Worm (Caenorhabditis elegans) whole organism, young adult: ENCODE results near the gene dbl-1.

Experiments used
- B0019.2 ChIP-seq: fragments of 200-800 bp; sonication (Bioruptor generic); conservative IDR thresholded peaks from 2 replicates; pipeline ENCODE4 v1.3.6; 2022; ENCODE audit warnings: missing genetic modification reagents, missing genetic modification characterization, missing compliant biosample characterization
- B0035.1 ChIP-seq: sonication (generic microtip); optimal IDR thresholded peaks from 2 replicates; lab custom pipeline; 2016; ENCODE audit warnings: missing genetic modification characterization, mild to moderate bottlenecking, missing compliant biosample characterization, missing genotype, missing genetic modification reagents
- C06A6.2 ChIP-seq: fragments of 200-800 bp; sonication (Bioruptor generic); conservative IDR thresholded peaks from 2 replicates; pipeline ENCODE4 v1.3.6; 2022; ENCODE audit warnings: missing genetic modification characterization, missing compliant biosample characterization
- D2030.7 ChIP-seq: fragments of 200-800 bp; sonication (Bioruptor generic); IDR thresholded peaks from 2 replicates; pipeline ENCODE4 v1.3.6; 2022; ENCODE audit warnings: missing genetic modification reagents, missing genetic modification characterization, missing compliant biosample characterization
- F23B12.7 ChIP-seq: sonication (generic microtip); optimal IDR thresholded peaks from 2 replicates; lab custom pipeline; 2017; ENCODE audit warnings: missing genetic modification characterization, mild to moderate bottlenecking, missing compliant biosample characterization, antibody characterized with exemption, moderate library complexity; ENCODE audit not compliant: insufficient read depth
- F33H1.4 ChIP-seq: fragments of 200-800 bp; sonication (Bioruptor generic); IDR thresholded peaks from 2 replicates; pipeline ENCODE4 v1.3.6; 2022; ENCODE audit warnings: missing genetic modification reagents, missing genetic modification characterization, missing compliant biosample characterization
- F37B4.10 ChIP-seq: fragments of 200-800 bp; sonication (Bioruptor generic); IDR thresholded peaks from 2 replicates; pipeline ENCODE4 v1.3.6; 2022; ENCODE audit warnings: missing genetic modification characterization, missing compliant biosample characterization
- F49E8.2 ChIP-seq: sonication (generic microtip); optimal IDR thresholded peaks from 3 replicates; lab custom pipeline; 2017; ENCODE audit warnings: missing genetic modification characterization, mild to moderate bottlenecking, missing compliant biosample characterization, antibody characterized with exemption, moderate library complexity; ENCODE audit not compliant: insufficient read depth
- F55B11.4 ChIP-seq: sonication (generic microtip); optimal IDR thresholded peaks from 2 replicates; lab custom pipeline; 2016; ENCODE audit warnings: missing compliant biosample characterization, missing genetic modification characterization, borderline replicate concordance; ENCODE audit not compliant: insufficient read depth
- K11D2.4 ChIP-seq: fragments of 200-800 bp; sonication (Bioruptor generic); IDR thresholded peaks from 2 replicates; pipeline ENCODE4 v1.3.6; 2022; ENCODE audit warnings: missing genetic modification reagents, missing genetic modification characterization, missing compliant biosample characterization
- K12H6.12 ChIP-seq: fragments of 200-800 bp; sonication (Bioruptor generic); optimal IDR thresholded peaks from 2 replicates; lab custom pipeline; 2018; ENCODE audit warnings: mild to moderate bottlenecking, missing genetic modification characterization, missing compliant biosample characterization
- Y67H2A.10 ChIP-seq: fragments of 200-800 bp; sonication (Bioruptor generic); conservative IDR thresholded peaks from 2 replicates; pipeline ENCODE4 v1.3.6; 2022; ENCODE audit warnings: missing genetic modification reagents, missing genetic modification characterization, missing compliant biosample characterization
- ZK185.1 ChIP-seq: sonication (generic microtip); optimal IDR thresholded peaks from 2 replicates; lab custom pipeline; 2016; ENCODE audit warnings: mild to moderate bottlenecking, missing genetic modification characterization, missing compliant biosample characterization; ENCODE audit not compliant: poor library complexity, severe bottlenecking
- athp-1 ChIP-seq: sonication (generic microtip); optimal IDR thresholded peaks from 2 replicates; lab custom pipeline; 2017; ENCODE audit warnings: mild to moderate bottlenecking, missing genetic modification characterization, missing compliant biosample characterization
- attf-3 ChIP-seq: fragments of 200-800 bp; sonication (Bioruptor generic); conservative IDR thresholded peaks from 2 replicates; pipeline ENCODE4 v1.3.6; 2022; ENCODE audit warnings: missing genetic modification reagents, missing genetic modification characterization, missing compliant biosample characterization
- attf-6 ChIP-seq: fragments of 200-800 bp; sonication (Bioruptor generic); IDR thresholded peaks from 2 replicates; pipeline ENCODE4 v1.3.6; 2022; ENCODE audit warnings: missing genetic modification reagents, missing genetic modification characterization, missing compliant biosample characterization
- bed-1 ChIP-seq: fragments of 200-800 bp; sonication (Bioruptor generic); IDR thresholded peaks from 2 replicates; pipeline ENCODE4 v1.3.6; 2022; ENCODE audit warnings: missing genetic modification reagents, missing genetic modification characterization, missing compliant biosample characterization
- cebp-1 ChIP-seq, 2 experiments: fragments of 200-800 bp in 1 of 2; sonication (Bioruptor generic) in 1 of 2; sonication (generic microtip) in 1 of 2; IDR thresholded peaks in 1 of 2; optimal IDR thresholded peaks in 1 of 2; 2 replicates each; pipeline versions ENCODE4 v1.3.6 to Lab custom; 2017 to 2022; ENCODE audit warnings: missing compliant biosample characterization in 2 of 2, missing genetic modification characterization in 2 of 2, mild to moderate bottlenecking in 1 of 2, missing genetic modification reagents in 1 of 2, moderate library complexity in 1 of 2
- ceh-100 ChIP-seq: fragments of 200-800 bp; sonication (Bioruptor generic); IDR thresholded peaks from 2 replicates; pipeline ENCODE4 v1.3.6; 2022; ENCODE audit warnings: missing genetic modification reagents, missing genetic modification characterization, missing compliant biosample characterization
- ceh-40 ChIP-seq: fragments of 200-800 bp; sonication (Bioruptor generic); IDR thresholded peaks from 2 replicates; pipeline ENCODE4 v1.3.6; 2022; ENCODE audit warnings: missing genetic modification characterization, missing compliant biosample characterization
- dox-1 ChIP-seq: fragments of 200-800 bp; sonication (Bioruptor generic); IDR thresholded peaks from 2 replicates; pipeline ENCODE4 v1.3.6; 2022; ENCODE audit warnings: missing genetic modification reagents, missing genetic modification characterization, missing compliant biosample characterization
- dpff-1 ChIP-seq: sonication (generic microtip); optimal IDR thresholded peaks from 2 replicates; lab custom pipeline; 2017; ENCODE audit warnings: mild to moderate bottlenecking, missing genetic modification characterization, missing compliant biosample characterization
- dpl-1 ChIP-seq: fragments of 150-350 bp; optimal IDR thresholded peaks from 2 replicates; lab custom pipeline; 2014; ENCODE audit warnings: missing biosample characterization, missing genetic modification reagents, missing genetic modification characterization
- efl-1 ChIP-seq: fragments of 150-350 bp; optimal IDR thresholded peaks from 2 replicates; lab custom pipeline; 2014; ENCODE audit warnings: missing biosample characterization, missing genetic modification reagents, missing genetic modification characterization
- gei-17 ChIP-seq: fragments of 200-800 bp; sonication (Bioruptor generic); optimal IDR thresholded peaks from 2 replicates; lab custom pipeline; 2018; ENCODE audit warnings: mild to moderate bottlenecking, missing genetic modification characterization, missing compliant biosample characterization
- hmg-1.2 ChIP-seq: fragments of 200-800 bp; sonication (Bioruptor generic); IDR thresholded peaks from 2 replicates; pipeline ENCODE4 v1.3.6; 2022; ENCODE audit warnings: missing genetic modification reagents, missing genetic modification characterization, missing compliant biosample characterization
- hmg-20 ChIP-seq: fragments of 200-800 bp; sonication (Bioruptor generic); IDR thresholded peaks from 2 replicates; pipeline ENCODE4 v1.3.6; 2022; ENCODE audit warnings: missing genetic modification reagents, missing genetic modification characterization, missing compliant biosample characterization
- hrde-1 ChIP-seq: sonication (generic microtip); optimal IDR thresholded peaks from 2 replicates; lab custom pipeline; 2016; ENCODE audit warnings: missing genetic modification characterization, mild to moderate bottlenecking, missing compliant biosample characterization, moderate library complexity, missing genotype, missing genetic modification reagents, borderline replicate concordance
- let-607 ChIP-seq, 2 experiments: fragments of 200-800 bp in 1 of 2; sonication (Bioruptor generic) in 1 of 2; sonication (generic microtip) in 1 of 2; optimal IDR thresholded peaks; 2 replicates each; lab custom pipeline; 2016 to 2018; ENCODE audit warnings: mild to moderate bottlenecking in 2 of 2, missing compliant biosample characterization in 2 of 2, missing genetic modification characterization in 2 of 2, moderate library complexity in 2 of 2, missing genotype in 1 of 2
- lin-35 ChIP-seq, 3 experiments: fragments of 150-350 bp in 2 of 3; sonication (generic microtip) in 1 of 3; optimal IDR thresholded peaks; 2 replicates each; lab custom pipeline; 2014 to 2018; ENCODE audit warnings: missing biosample characterization in 3 of 3, missing genetic modification characterization in 3 of 3, missing genetic modification reagents in 3 of 3
- lin-54 ChIP-seq: fragments of 200-800 bp; sonication (Bioruptor generic); optimal IDR thresholded peaks from 2 replicates; lab custom pipeline; 2018; ENCODE audit warnings: mild to moderate bottlenecking, missing genetic modification characterization, missing compliant biosample characterization
- lir-1 ChIP-seq: fragments of 200-800 bp; sonication (Bioruptor generic); conservative IDR thresholded peaks from 2 replicates; pipeline ENCODE4 v1.3.6; 2022; ENCODE audit warnings: missing genetic modification reagents, missing genetic modification characterization, missing compliant biosample characterization
- lsl-1 ChIP-seq: fragments of 200-800 bp; sonication (Bioruptor generic); optimal IDR thresholded peaks from 2 replicates; lab custom pipeline; 2018; ENCODE audit warnings: mild to moderate bottlenecking, missing genetic modification characterization, moderate library complexity, missing compliant biosample characterization
- madf-3 ChIP-seq: fragments of 200-800 bp; sonication (Bioruptor generic); IDR thresholded peaks from 2 replicates; pipeline ENCODE4 v1.3.6; 2022; ENCODE audit warnings: missing genetic modification reagents, missing genetic modification characterization, missing compliant biosample characterization
- mxl-1 ChIP-seq: sonication (generic microtip); optimal IDR thresholded peaks from 2 replicates; lab custom pipeline; 2016; ENCODE audit warnings: missing genetic modification characterization, missing compliant biosample characterization
- nfya-2 ChIP-seq: fragments of 200-800 bp; sonication (Bioruptor generic); IDR thresholded peaks from 2 replicates; pipeline ENCODE4 v1.3.6; 2022; ENCODE audit warnings: missing genetic modification reagents, missing genetic modification characterization, missing compliant biosample characterization
- rec-8 ChIP-seq, 2 experiments: sonication (generic microtip); optimal IDR thresholded peaks; 2 replicates each; lab custom pipeline; 2016; ENCODE audit warnings: mild to moderate bottlenecking in 2 of 2, missing genetic modification characterization in 2 of 2, missing genetic modification reagents in 2 of 2, missing genotype in 2 of 2, missing biosample characterization in 1 of 2, missing compliant biosample characterization in 1 of 2, moderate library complexity in 1 of 2
- snpc-1.3 ChIP-seq: sonication (generic microtip); optimal IDR thresholded peaks from 2 replicates; lab custom pipeline; 2017; ENCODE audit warnings: missing genetic modification characterization, mild to moderate bottlenecking, missing compliant biosample characterization, antibody characterized with exemption, moderate library complexity, missing genotype, missing genetic modification reagents; ENCODE audit not compliant: insufficient read depth
- snpc-4 ChIP-seq, 5 experiments: fragments of 150-350 bp in 1 of 5; sonication (generic microtip) in 4 of 5; optimal IDR thresholded peaks; 2 replicates each; lab custom pipeline; 2014 to 2018; ENCODE audit warnings: missing genetic modification characterization in 5 of 5, missing biosample characterization in 3 of 5, antibody characterized with exemption in 2 of 5, mild to moderate bottlenecking in 2 of 5, missing compliant biosample characterization in 2 of 5, missing genotype in 2 of 5, moderate library complexity in 2 of 5, missing genetic modification reagents in 1 of 5
- tbp1 ChIP-seq: fragments of 200-800 bp; sonication (Bioruptor generic); optimal IDR thresholded peaks from 2 replicates; lab custom pipeline; 2018; ENCODE audit warnings: mild to moderate bottlenecking, missing genetic modification characterization, missing compliant biosample characterization
- tbx-9 ChIP-seq: sonication (generic microtip); optimal IDR thresholded peaks from 2 replicates; lab custom pipeline; 2016; ENCODE audit warnings: borderline replicate concordance, missing genetic modification characterization, inconsistent platforms, missing compliant biosample characterization
- tlf-1 ChIP-seq: fragments of 200-800 bp; sonication (Bioruptor generic); optimal IDR thresholded peaks from 2 replicates; lab custom pipeline; 2018; ENCODE audit warnings: mild to moderate bottlenecking, missing genetic modification characterization, missing compliant biosample characterization
- xnd-1 ChIP-seq: sonication (generic microtip); optimal IDR thresholded peaks from 2 replicates; lab custom pipeline; 2016; ENCODE audit warnings: missing genotype, missing genetic modification reagents, missing genetic modification characterization, missing compliant biosample characterization
- ztf-18 ChIP-seq: sonication (generic microtip); optimal IDR thresholded peaks from 2 replicates; lab custom pipeline; 2016; ENCODE audit warnings: missing genotype, mild to moderate bottlenecking, missing genetic modification characterization, missing compliant biosample characterization

dbl-1 gene

ce11 chrV:6784853-6785492, 27.0 kb downstream of the dbl-1 start, which contains the start of the genes spn-4 and spe-39 (continued):
- TF ChIP-seq snpc-4 (GFP tag; optimal IDR thresholded peaks at IDR 0.05; lab: Kevin White, UChicago): no peak
- TF ChIP-seq snpc-4 (tag; optimal IDR thresholded peaks at IDR 0.05; lab: Kevin White, UChicago): peak in 2 of 4 experiments; percentile 50 to 55
- no peak for TF ChIP-seq dpff-1 (tag; lab: Kevin White, UChicago)
- TF ChIP-seq athp-1 (tag; lab: Kevin White, UChicago): no peak
- TF ChIP-seq snpc-1.3 (tag; lab: Kevin White, UChicago): peak; percentile 27
- no peak for TF ChIP-seq ceh-40 (GFP tag; lab: Robert Waterston, UW)
- no peak for TF ChIP-seq attf-3 (GFP tag; lab: Robert Waterston, UW)
- TF ChIP-seq tbp1 (GFP tag; lab: Kevin White, UChicago): peak; percentile 41
- no peak for TF ChIP-seq F55B11.4 (tag; lab: Kevin White, UChicago)
- TF ChIP-seq efl-1 (GFP tag; lab: Kevin White, UChicago): peak; percentile 97
- TF ChIP-seq K11D2.4: 0 out of 2 replicates have a peak, but pooled peaks have one; percentile 36
- peak; percentile 96 for TF ChIP-seq xnd-1 (tag; lab: Kevin White, UChicago)
- TF ChIP-seq F23B12.7 (tag; lab: Kevin White, UChicago): no peak
- TF ChIP-seq nfya-2 (GFP tag; lab: Robert Waterston, UW): no peak
- peak; percentile 48 for TF ChIP-seq hrde-1 (tag; lab: Kevin White, UChicago)
- peak; percentile 47 for TF ChIP-seq hmg-1.2 (GFP tag; lab: Robert Waterston, UW)
- peak; percentile 28; the same call in 1 of the 2 replicates for TF ChIP-seq madf-3
- peak; percentile 78 for TF ChIP-seq ZK185.1 (tag; lab: Kevin White, UChicago)
- no peak for TF ChIP-seq Y67H2A.10 (GFP tag; lab: Robert Waterston, UW)
- peak; percentile 72 for TF ChIP-seq F33H1.4 (GFP tag; lab: Robert Waterston, UW)
- 0 out of 2 replicates have a peak, but pooled peaks have one; percentile 43 for TF ChIP-seq C06A6.2
- TF ChIP-seq bed-1 (GFP tag; lab: Robert Waterston, UW): no peak
- TF ChIP-seq lsl-1 (GFP tag; lab: Kevin White, UChicago): peak; percentile 77
- peak; percentile 81 for TF ChIP-seq dpl-1 (GFP tag; lab: Kevin White, UChicago)
- TF ChIP-seq mxl-1 (tag; lab: Kevin White, UChicago): no peak
- peak; percentile 92 for TF ChIP-seq tlf-1
- TF ChIP-seq lin-54 (GFP tag; lab: Kevin White, UChicago): peak; percentile 89
- peak; percentile 55; the same call in 1 of the 2 replicates for TF ChIP-seq ceh-100 (GFP tag; lab: Robert Waterston, UW)
- peak; percentile 92 for TF ChIP-seq D2030.7 (GFP tag; lab: Robert Waterston, UW)
- peak; percentile 40 to 83 (median 47) for TF ChIP-seq lin-35 (GFP tag; optimal IDR thresholded peaks at IDR 0.05; lab: Kevin White, UChicago)
- no peak for TF ChIP-seq B0035.1 (tag; lab: Kevin White, UChicago)
- no peak for TF ChIP-seq gei-17 (GFP tag; lab: Kevin White, UChicago)
- TF ChIP-seq hmg-20: 0 out of 2 replicates have a peak, but pooled peaks have one; percentile 18
- peak in 1 of 2 experiments; percentile 14 for TF ChIP-seq let-607 (tag; optimal IDR thresholded peaks at IDR 0.05; lab: Kevin White, UChicago)
- TF ChIP-seq lir-1: peak; percentile 43; the same call in 1 of the 2 replicates
- no peak for TF ChIP-seq F49E8.2
- TF ChIP-seq K12H6.12 (tag; lab: Kevin White, UChicago): no peak
- peak; percentile 17 for TF ChIP-seq ztf-18 (tag; lab: Kevin White, UChicago)
- TF ChIP-seq cebp-1 (GFP tag; IDR thresholded peaks at IDR 0.05; lab: Robert Waterston, UW): no peak
- peak; percentile 60 for TF ChIP-seq cebp-1 (tag; optimal IDR thresholded peaks at IDR 0.05; lab: Kevin White, UChicago)
- TF ChIP-seq B0019.2 (GFP tag; lab: Robert Waterston, UW): peak; percentile 72
- no peak for TF ChIP-seq attf-6 (GFP tag; lab: Robert Waterston, UW)
- no peak for TF ChIP-seq F37B4.10 (GFP tag; lab: Robert Waterston, UW)
- TF ChIP-seq dox-1 (GFP tag; lab: Robert Waterston, UW): peak; percentile 58
- TF ChIP-seq rec-8 (tag; optimal IDR thresholded peaks at IDR 0.05; lab: Kevin White, UChicago): peak in 1 of 2 experiments; percentile 4
- no peak for TF ChIP-seq tbx-9 (tag; lab: Kevin White, UChicago)
